Worm (Caenorhabditis elegans) whole organism, L4 larva: Measurements from ENCODE around the gene drr-1.
A peak's percentile ranks its signal among the peaks of the same experiment; 100 is the strongest.

Experiments used
- F49E8.2 ChIP-seq: sonication (generic microtip); optimal IDR thresholded peaks from 2 replicates; lab custom pipeline; 2016; ENCODE audit warnings: missing compliant biosample characterization, mild to moderate bottlenecking, missing genetic modification characterization, borderline replicate concordance
- T20F7.1 ChIP-seq: fragments of 200-800 bp; sonication (Bioruptor generic); optimal IDR thresholded peaks from 2 replicates; lab custom pipeline; 2018; ENCODE audit warnings: mild to moderate bottlenecking, missing genetic modification characterization, missing compliant biosample characterization
- Y5F2A.4 ChIP-seq: fragments of 200-800 bp; sonication (Bioruptor generic); optimal IDR thresholded peaks from 2 replicates; lab custom pipeline; 2018; ENCODE audit warnings: mild to moderate bottlenecking, missing genetic modification characterization, missing compliant biosample characterization
- ama-1 ChIP-seq: fragments of 150-350 bp; optimal IDR thresholded peaks from 2 replicates; lab custom pipeline; 2014; ENCODE audit warnings: inconsistent platforms, mixed read lengths
- arid-1 ChIP-seq: fragments of 200-800 bp; sonication (Bioruptor generic); conservative IDR thresholded peaks from 2 replicates; pipeline ENCODE4 v1.3.6; 2022; ENCODE audit warnings: missing genetic modification reagents, missing genetic modification characterization, missing compliant biosample characterization
- ceh-20 ChIP-seq: fragments of 200-800 bp; sonication (Bioruptor generic); IDR thresholded peaks from 2 replicates; pipeline ENCODE4 v1.3.6; 2022; ENCODE audit warnings: missing genetic modification reagents, missing genetic modification characterization, missing compliant biosample characterization
- cey-2 ChIP-seq: sonication (generic microtip); optimal IDR thresholded peaks from 3 replicates; lab custom pipeline; 2017; ENCODE audit warnings: missing genetic modification characterization, mild to moderate bottlenecking, missing compliant biosample characterization, antibody characterized with exemption, borderline replicate concordance; ENCODE audit not compliant: insufficient read depth
- ctbp-1 ChIP-seq: fragments of 200-800 bp; sonication (Bioruptor generic); IDR thresholded peaks from 2 replicates; pipeline ENCODE4 v1.3.6; 2022; ENCODE audit warnings: missing genetic modification reagents, missing genetic modification characterization, missing compliant biosample characterization
- daf-12 ChIP-seq: fragments of 150-350 bp; optimal IDR thresholded peaks from 2 replicates; lab custom pipeline; 2014; ENCODE audit warnings: missing biosample characterization, missing genetic modification reagents, missing genetic modification characterization
- dmd-6 ChIP-seq: fragments of 200-800 bp; sonication (Bioruptor generic); IDR thresholded peaks from 2 replicates; pipeline ENCODE4 v1.3.6; 2022; ENCODE audit warnings: missing genetic modification reagents, missing genetic modification characterization, missing compliant biosample characterization
- dmd-8 ChIP-seq: fragments of 200-800 bp; sonication (Bioruptor generic); IDR thresholded peaks from 2 replicates; pipeline ENCODE4 v1.3.6; 2022; ENCODE audit warnings: missing genetic modification characterization, missing compliant biosample characterization
- duxl-1 ChIP-seq: sonication (generic microtip); optimal IDR thresholded peaks from 2 replicates; lab custom pipeline; 2016; ENCODE audit warnings: mild to moderate bottlenecking, missing genetic modification characterization, moderate library complexity, missing compliant biosample characterization; ENCODE audit not compliant: poor library complexity
- dve-1 ChIP-seq: sonication (generic microtip); optimal IDR thresholded peaks from 2 replicates; lab custom pipeline; 2017; ENCODE audit warnings: antibody characterized with exemption, mild to moderate bottlenecking, missing genetic modification characterization, missing compliant biosample characterization; ENCODE audit not compliant: insufficient read depth
- gei-8 ChIP-seq: fragments of 200-800 bp; sonication (Bioruptor generic); optimal IDR thresholded peaks from 2 replicates; lab custom pipeline; 2018; ENCODE audit warnings: mild to moderate bottlenecking, missing genetic modification characterization, missing compliant biosample characterization
- hlh-11 ChIP-seq: fragments of 200-800 bp; sonication (Bioruptor generic); optimal IDR thresholded peaks from 2 replicates; lab custom pipeline; 2018; ENCODE audit warnings: mild to moderate bottlenecking, missing genetic modification characterization, missing compliant biosample characterization
- hlh-30 ChIP-seq: sonication (generic microtip); optimal IDR thresholded peaks from 2 replicates; lab custom pipeline; 2017; ENCODE audit warnings: antibody characterized with exemption, mild to moderate bottlenecking, missing genetic modification characterization, missing compliant biosample characterization; ENCODE audit not compliant: insufficient read depth
- lin-1 ChIP-seq: fragments of 200-800 bp; sonication (Bioruptor generic); IDR thresholded peaks from 2 replicates; pipeline ENCODE4 v1.3.6; 2022; ENCODE audit warnings: missing genetic modification reagents, missing genetic modification characterization, missing compliant biosample characterization
- lin-13 ChIP-seq: fragments of 150-350 bp; optimal IDR thresholded peaks from 2 replicates; lab custom pipeline; 2014; ENCODE audit warnings: missing biosample characterization, missing genetic modification reagents, missing genetic modification characterization
- lin-38 ChIP-seq: fragments of 200-800 bp; sonication (Bioruptor generic); IDR thresholded peaks from 2 replicates; pipeline ENCODE4 v1.3.6; 2022; ENCODE audit warnings: missing genetic modification reagents, missing genetic modification characterization, missing compliant biosample characterization
- lir-3 ChIP-seq: sonication (generic microtip); optimal IDR thresholded peaks from 2 replicates; lab custom pipeline; 2016; ENCODE audit warnings: mild to moderate bottlenecking, missing genetic modification characterization, missing compliant biosample characterization
- madf-5 ChIP-seq, 2 experiments: fragments of 200-800 bp; sonication (Bioruptor generic); IDR thresholded peaks; 2 replicates each; pipeline ENCODE4 v1.3.6; 2022; ENCODE audit warnings: missing compliant biosample characterization in 2 of 2, missing genetic modification characterization in 2 of 2
- mdl-1 ChIP-seq, 2 experiments: fragments of 150-350 bp in 1 of 2; sonication (generic microtip) in 1 of 2; optimal IDR thresholded peaks; 2 replicates each; lab custom pipeline; 2014 to 2017; ENCODE audit warnings: missing biosample characterization in 2 of 2, missing genetic modification characterization in 2 of 2
- mdt-29 ChIP-seq: fragments of 200-800 bp; sonication (Bioruptor generic); IDR thresholded peaks from 2 replicates; pipeline ENCODE4 v1.3.6; 2022; ENCODE audit warnings: missing genetic modification reagents, missing genetic modification characterization, missing compliant biosample characterization
- mep-1 ChIP-seq: fragments of 150-350 bp; sonication (generic microtip); optimal IDR thresholded peaks from 3 replicates; lab custom pipeline; 2014; ENCODE audit warnings: missing biosample characterization, missing genetic modification characterization
- mes-2 ChIP-seq: sonication (generic microtip); optimal IDR thresholded peaks from 2 replicates; lab custom pipeline; 2016; ENCODE audit warnings: missing genotype, mild to moderate bottlenecking, missing genetic modification characterization, missing compliant biosample characterization; ENCODE audit not compliant: poor library complexity, severe bottlenecking
- mxl-3 ChIP-seq: fragments of 200-800 bp; sonication (Bioruptor generic); optimal IDR thresholded peaks from 2 replicates; lab custom pipeline; 2018; ENCODE audit warnings: mild to moderate bottlenecking, missing genetic modification characterization, missing compliant biosample characterization
- nhr-10 ChIP-seq: fragments of 150-350 bp; optimal IDR thresholded peaks from 2 replicates; lab custom pipeline; 2014; ENCODE audit warnings: missing biosample characterization, missing genetic modification characterization
- nhr-102 ChIP-seq: sonication (generic microtip); optimal IDR thresholded peaks from 2 replicates; lab custom pipeline; 2016; ENCODE audit warnings: mild to moderate bottlenecking, missing genetic modification characterization, moderate library complexity, missing compliant biosample characterization
- nhr-25 ChIP-seq: sonication (generic microtip); optimal IDR thresholded peaks from 2 replicates; lab custom pipeline; 2017; ENCODE audit warnings: missing genetic modification characterization, mild to moderate bottlenecking, missing compliant biosample characterization, antibody characterized with exemption, moderate library complexity, borderline replicate concordance; ENCODE audit not compliant: insufficient read depth
- nhr-28 ChIP-seq: fragments of 150-350 bp; optimal IDR thresholded peaks from 2 replicates; lab custom pipeline; 2014; ENCODE audit warnings: missing biosample characterization, missing genetic modification characterization
- nhr-42 ChIP-seq: fragments of 200-800 bp; sonication (Bioruptor generic); IDR thresholded peaks from 2 replicates; pipeline ENCODE4 v1.3.6; 2022; ENCODE audit warnings: missing genetic modification characterization, missing compliant biosample characterization
- nhr-77 ChIP-seq: fragments of 150-350 bp; optimal IDR thresholded peaks from 2 replicates; lab custom pipeline; 2014; ENCODE audit warnings: missing biosample characterization, missing genetic modification characterization
- php-3 ChIP-seq: fragments of 200-800 bp; sonication (Bioruptor generic); IDR thresholded peaks from 2 replicates; pipeline ENCODE4 v1.3.6; 2022; ENCODE audit warnings: missing genetic modification reagents, missing genetic modification characterization, missing compliant biosample characterization
- pqm-1 ChIP-seq: sonication (generic microtip); optimal IDR thresholded peaks from 2 replicates; lab custom pipeline; 2017; ENCODE audit warnings: missing biosample characterization, missing genetic modification characterization
- saeg-2 ChIP-seq: fragments of 200-800 bp; sonication (Bioruptor generic); IDR thresholded peaks from 2 replicates; pipeline ENCODE4 v1.3.6; 2022; ENCODE audit warnings: missing genetic modification reagents, missing genetic modification characterization, missing compliant biosample characterization
- sdz-12 ChIP-seq: fragments of 200-800 bp; sonication (Bioruptor generic); optimal IDR thresholded peaks from 2 replicates; lab custom pipeline; 2018; ENCODE audit warnings: mild to moderate bottlenecking, missing genetic modification characterization, missing compliant biosample characterization
- snpc-1.2 ChIP-seq: fragments of 200-800 bp; sonication (Bioruptor generic); IDR thresholded peaks from 2 replicates; pipeline ENCODE4 v1.3.6; 2022; ENCODE audit warnings: missing genetic modification reagents, missing genetic modification characterization, missing compliant biosample characterization
- spr-1 ChIP-seq: sonication (generic microtip); optimal IDR thresholded peaks from 2 replicates; lab custom pipeline; 2016; ENCODE audit warnings: mild to moderate bottlenecking, missing genetic modification characterization, missing compliant biosample characterization
- spr-3 ChIP-seq: fragments of 200-800 bp; sonication (Bioruptor generic); optimal IDR thresholded peaks from 2 replicates; lab custom pipeline; 2018; ENCODE audit warnings: mild to moderate bottlenecking, missing genetic modification characterization, missing compliant biosample characterization
- tra-1 ChIP-seq: fragments of 200-800 bp; sonication (Bioruptor generic); IDR thresholded peaks from 2 replicates; pipeline ENCODE4 v1.3.6; 2022; ENCODE audit warnings: missing genetic modification reagents, missing genetic modification characterization, missing compliant biosample characterization
- zag-1 ChIP-seq: fragments of 150-350 bp; optimal IDR thresholded peaks from 2 replicates; lab custom pipeline; 2014; ENCODE audit warnings: missing biosample characterization, missing genetic modification characterization
- zip-11 ChIP-seq: fragments of 200-800 bp; sonication (Bioruptor generic); IDR thresholded peaks from 2 replicates; pipeline ENCODE4 v1.3.6; 2022; ENCODE audit warnings: missing genetic modification characterization, missing compliant biosample characterization
- ztf-7 ChIP-seq: fragments of 150-350 bp; optimal IDR thresholded peaks from 2 replicates; lab custom pipeline; 2014; ENCODE audit warnings: missing biosample characterization, missing genetic modification characterization

The drr-1 gene

DNA sequence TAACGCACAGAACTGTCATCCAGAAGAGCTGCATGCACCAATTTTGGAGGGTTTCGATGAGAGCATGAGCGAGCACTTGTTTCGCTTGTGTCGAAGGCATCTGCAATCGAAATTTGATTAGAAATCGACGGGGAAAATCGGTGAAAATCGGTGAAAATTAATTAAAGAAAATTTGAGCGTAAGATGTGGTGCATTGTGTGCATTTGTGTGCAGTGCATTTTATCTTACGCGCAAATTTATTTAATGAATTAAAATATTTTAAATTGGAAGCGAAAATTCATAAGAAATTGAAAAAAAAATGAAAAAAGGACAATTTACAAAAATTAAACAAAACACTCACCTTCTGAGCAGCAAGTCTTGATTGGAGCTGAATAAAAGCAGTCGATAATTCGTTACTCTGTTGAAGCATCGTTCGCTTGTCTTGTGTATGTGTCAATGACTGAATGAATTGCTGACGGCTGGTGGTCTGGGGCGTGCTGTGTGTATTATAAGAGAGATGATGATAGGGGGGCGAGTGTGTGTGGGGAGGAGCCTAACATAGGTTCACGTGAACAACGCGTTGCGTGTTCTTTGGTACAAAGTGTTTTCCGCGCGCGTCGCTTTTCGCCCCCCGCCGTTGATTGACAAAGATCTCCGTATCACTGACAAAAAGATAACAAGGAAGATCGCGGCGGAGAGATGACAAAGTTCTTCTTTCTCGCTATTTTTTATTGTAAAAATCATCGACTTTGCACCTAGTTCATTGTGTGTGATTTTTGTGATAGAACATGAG is 33.9 kb downstream of the drr-1 start (continued):
- 0 out of 2 replicates have a peak, but pooled peaks have one; percentile 35 for TF ChIP-seq arid-1 (GFP tag; lab: Robert Waterston, UW)
- TF ChIP-seq Y5F2A.4 (GFP tag; lab: Kevin White, UChicago), result no peak
- TF ChIP-seq nhr-102 (tag; lab: Kevin White, UChicago), result peak; percentile 89
- peak; percentile 58; the same call in 1 of the 2 replicates for TF ChIP-seq ctbp-1 (GFP tag; lab: Robert Waterston, UW)
- TF ChIP-seq nhr-10 (tag; lab: Kevin White, UChicago), result peak; percentile 92
- TF ChIP-seq nhr-28 (tag; lab: Kevin White, UChicago), result peak; percentile 89
- peak; percentile 38 for TF ChIP-seq spr-1 (tag; lab: Kevin White, UChicago)
- peak; percentile 75; the same call in 1 of the 2 replicates for TF ChIP-seq saeg-2
- TF ChIP-seq daf-12 (tag; lab: Kevin White, UChicago), result no peak
- peak; percentile 87 for TF ChIP-seq cey-2 (tag; lab: Kevin White, UChicago)
- peak; percentile 62; the same call in 1 of the 2 replicates for TF ChIP-seq snpc-1.2
- TF ChIP-seq dmd-8 (GFP tag; lab: Robert Waterston, UW), result no peak; the same call in 1 of the 2 replicates
- 0 out of 4 replicates have a peak, but pooled peaks have one; percentile 15 to 22 for TF ChIP-seq madf-5 (GFP tag; IDR thresholded peaks at IDR 0.05; lab: Robert Waterston, UW)
- peak; percentile 83 for TF ChIP-seq nhr-25 (tag; lab: Kevin White, UChicago)
- TF ChIP-seq hlh-11 (tag; lab: Kevin White, UChicago), result peak; percentile 98
- no peak for TF ChIP-seq zag-1 (tag; lab: Kevin White, UChicago)
- peak; percentile 48 for TF ChIP-seq pqm-1 (tag; lab: Kevin White, UChicago)
- TF ChIP-seq lin-1 (GFP tag; lab: Robert Waterston, UW), result peak; percentile 64
- TF ChIP-seq F49E8.2 (tag; lab: Kevin White, UChicago), result no peak
- TF ChIP-seq lin-38 (GFP tag; lab: Robert Waterston, UW), result peak; percentile 51
- TF ChIP-seq tra-1 (GFP tag; lab: Robert Waterston, UW), result peak; percentile 83
- no peak for TF ChIP-seq lir-3 (tag; lab: Kevin White, UChicago)
- TF ChIP-seq dmd-6 (GFP tag; lab: Robert Waterston, UW), result peak; percentile 99
- TF ChIP-seq nhr-77 (tag; lab: Kevin White, UChicago), result peak; percentile 68
- TF ChIP-seq sdz-12, result no peak
- TF ChIP-seq nhr-42 (GFP tag; lab: Robert Waterston, UW), result peak; percentile 42; the same call in 1 of the 2 replicates
- TF ChIP-seq mep-1 (tag; lab: Kevin White, UChicago), result peak; percentile 70
- peak; percentile 40; the same call in 1 of the 2 replicates for TF ChIP-seq zip-11 (GFP tag; lab: Robert Waterston, UW)
- peak; percentile 89 for TF ChIP-seq gei-8
- peak; percentile 33 for TF ChIP-seq duxl-1 (tag; lab: Kevin White, UChicago)
- no peak for TF ChIP-seq ztf-7 (tag; lab: Kevin White, UChicago)
- TF ChIP-seq ama-1, result peak; percentile 98
- TF ChIP-seq mes-2 (tag; lab: Kevin White, UChicago), result peak; percentile 34
- TF ChIP-seq php-3 (GFP tag; lab: Robert Waterston, UW), result peak; percentile 67
- TF ChIP-seq hlh-30, result peak; percentile 94
- no peak for TF ChIP-seq lin-13 (GFP tag; lab: Kevin White, UChicago)
- TF ChIP-seq mdl-1 (tag; optimal IDR thresholded peaks at IDR 0.05; lab: Kevin White, UChicago), result peak; percentile 54 to 84
- TF ChIP-seq ceh-20 (GFP tag; lab: Robert Waterston, UW), result peak; percentile 81
- peak; percentile 21 for TF ChIP-seq spr-3 (GFP tag; lab: Kevin White, UChicago)
- TF ChIP-seq dve-1 (tag; lab: Kevin White, UChicago), result peak; percentile 95
- TF ChIP-seq mxl-3 (GFP tag; lab: Kevin White, UChicago), result peak; percentile 81
- peak; percentile 72 for TF ChIP-seq T20F7.1 (GFP tag; lab: Kevin White, UChicago)
- TF ChIP-seq mdt-29 (GFP tag; lab: Robert Waterston, UW), result 0 out of 2 replicates have a peak, but pooled peaks have one; percentile 40
- TF ChIP-seq, all 104 proteins: peak for 49
